Worm (Caenorhabditis elegans) whole organism, L4/young adult: ENCODE results near the gene str-247.

ENCODE experiments used
- W03F9.2 ChIP-seq: fragments of 150-350 bp; optimal IDR thresholded peaks from 2 replicates; lab custom pipeline; 2014; ENCODE audit warnings: missing biosample characterization, missing genetic modification characterization
- dao-5 ChIP-seq: sonication (generic microtip); optimal IDR thresholded peaks from 2 replicates; lab custom pipeline; 2016; ENCODE audit warnings: missing genotype, missing genetic modification characterization, moderate library complexity, missing compliant biosample characterization
- him-1 ChIP-seq: sonication (generic microtip); optimal IDR thresholded peaks from 2 replicates; lab custom pipeline; 2016; ENCODE audit warnings: missing genotype, missing genetic modification reagents, missing genetic modification characterization, missing compliant biosample characterization

- TF ChIP-seq dao-5 (tag; lab: Kevin White, UChicago) (no peak), W03F9.2 (tag; lab: Kevin White, UChicago) (no peak), him-1 (tag; lab: Kevin White, UChicago) (no peak)
Observed at ce11 chrV:3995838-3996237, 42.0 kb downstream of the str-247 start, which contains the start of gene srx-62.
